Worm (Caenorhabditis elegans) whole organism, young adult: ENCODE data around the gene hnd-1.
A peak's percentile ranks its signal among the peaks of the same experiment; 100 is the strongest.

ENCODE experiments used
- B0035.1 ChIP-seq: sonication (generic microtip); optimal IDR thresholded peaks from 2 replicates; lab custom pipeline; 2016; ENCODE audit warnings: missing genetic modification characterization, mild to moderate bottlenecking, missing compliant biosample characterization, missing genotype, missing genetic modification reagents
- B0261.1 ChIP-seq: sonication (generic microtip); optimal IDR thresholded peaks from 2 replicates; lab custom pipeline; 2016; ENCODE audit warnings: mild to moderate bottlenecking, missing genetic modification characterization, moderate library complexity, missing compliant biosample characterization
- C06A6.2 ChIP-seq: fragments of 200-800 bp; sonication (Bioruptor generic); conservative IDR thresholded peaks from 2 replicates; pipeline ENCODE4 v1.3.6; 2022; ENCODE audit warnings: missing genetic modification characterization, missing compliant biosample characterization
- F23B12.7 ChIP-seq: sonication (generic microtip); optimal IDR thresholded peaks from 2 replicates; lab custom pipeline; 2017; ENCODE audit warnings: missing genetic modification characterization, mild to moderate bottlenecking, missing compliant biosample characterization, antibody characterized with exemption, moderate library complexity; ENCODE audit not compliant: insufficient read depth
- F33H1.4 ChIP-seq: fragments of 200-800 bp; sonication (Bioruptor generic); IDR thresholded peaks from 2 replicates; pipeline ENCODE4 v1.3.6; 2022; ENCODE audit warnings: missing genetic modification reagents, missing genetic modification characterization, missing compliant biosample characterization
- F49E8.2 ChIP-seq: sonication (generic microtip); optimal IDR thresholded peaks from 3 replicates; lab custom pipeline; 2017; ENCODE audit warnings: missing genetic modification characterization, mild to moderate bottlenecking, missing compliant biosample characterization, antibody characterized with exemption, moderate library complexity; ENCODE audit not compliant: insufficient read depth
- F52B5.7 ChIP-seq: sonication (generic microtip); optimal IDR thresholded peaks from 2 replicates; lab custom pipeline; 2016; ENCODE audit warnings: mild to moderate bottlenecking, missing genetic modification characterization, missing compliant biosample characterization
- F55B11.4 ChIP-seq: sonication (generic microtip); optimal IDR thresholded peaks from 2 replicates; lab custom pipeline; 2016; ENCODE audit warnings: missing compliant biosample characterization, missing genetic modification characterization, borderline replicate concordance; ENCODE audit not compliant: insufficient read depth
- K11D2.4 ChIP-seq: fragments of 200-800 bp; sonication (Bioruptor generic); IDR thresholded peaks from 2 replicates; pipeline ENCODE4 v1.3.6; 2022; ENCODE audit warnings: missing genetic modification reagents, missing genetic modification characterization, missing compliant biosample characterization
- ZK185.1 ChIP-seq: sonication (generic microtip); optimal IDR thresholded peaks from 2 replicates; lab custom pipeline; 2016; ENCODE audit warnings: mild to moderate bottlenecking, missing genetic modification characterization, missing compliant biosample characterization; ENCODE audit not compliant: poor library complexity, severe bottlenecking
- aptf-2 ChIP-seq: fragments of 200-800 bp; sonication (Bioruptor generic); conservative IDR thresholded peaks from 2 replicates; pipeline ENCODE4 v1.3.6; 2022; ENCODE audit warnings: missing genetic modification reagents, missing genetic modification characterization, missing compliant biosample characterization
- atf-7 ChIP-seq: sonication (generic microtip); optimal IDR thresholded peaks from 2 replicates; lab custom pipeline; 2017; ENCODE audit warnings: mild to moderate bottlenecking, missing genetic modification characterization, missing compliant biosample characterization
- attf-3 ChIP-seq: fragments of 200-800 bp; sonication (Bioruptor generic); conservative IDR thresholded peaks from 2 replicates; pipeline ENCODE4 v1.3.6; 2022; ENCODE audit warnings: missing genetic modification reagents, missing genetic modification characterization, missing compliant biosample characterization
- attf-5 ChIP-seq: fragments of 200-800 bp; sonication (Bioruptor generic); optimal IDR thresholded peaks from 2 replicates; lab custom pipeline; 2018; ENCODE audit warnings: mild to moderate bottlenecking, missing genetic modification characterization, missing compliant biosample characterization
- attf-6 ChIP-seq: fragments of 200-800 bp; sonication (Bioruptor generic); IDR thresholded peaks from 2 replicates; pipeline ENCODE4 v1.3.6; 2022; ENCODE audit warnings: missing genetic modification reagents, missing genetic modification characterization, missing compliant biosample characterization
- bed-1 ChIP-seq: fragments of 200-800 bp; sonication (Bioruptor generic); IDR thresholded peaks from 2 replicates; pipeline ENCODE4 v1.3.6; 2022; ENCODE audit warnings: missing genetic modification reagents, missing genetic modification characterization, missing compliant biosample characterization
- cebp-1 ChIP-seq, 2 experiments: fragments of 200-800 bp in 1 of 2; sonication (Bioruptor generic) in 1 of 2; sonication (generic microtip) in 1 of 2; IDR thresholded peaks in 1 of 2; optimal IDR thresholded peaks in 1 of 2; 2 replicates each; pipeline versions ENCODE4 v1.3.6 to Lab custom; 2017 to 2022; ENCODE audit warnings: missing compliant biosample characterization in 2 of 2, missing genetic modification characterization in 2 of 2, mild to moderate bottlenecking in 1 of 2, missing genetic modification reagents in 1 of 2, moderate library complexity in 1 of 2
- ceh-27 ChIP-seq: fragments of 200-800 bp; sonication (Bioruptor generic); optimal IDR thresholded peaks from 2 replicates; lab custom pipeline; 2018; ENCODE audit warnings: mild to moderate bottlenecking, missing genetic modification characterization, moderate library complexity, missing compliant biosample characterization
- ceh-91 ChIP-seq: fragments of 200-800 bp; sonication (Bioruptor generic); IDR thresholded peaks from 2 replicates; pipeline ENCODE4 v1.3.6; 2022; ENCODE audit warnings: missing genetic modification reagents, missing genetic modification characterization, missing compliant biosample characterization
- die-1 ChIP-seq: sonication (generic microtip); optimal IDR thresholded peaks from 2 replicates; lab custom pipeline; 2016; ENCODE audit warnings: missing genotype, mild to moderate bottlenecking, missing genetic modification characterization, missing compliant biosample characterization
- dox-1 ChIP-seq: fragments of 200-800 bp; sonication (Bioruptor generic); IDR thresholded peaks from 2 replicates; pipeline ENCODE4 v1.3.6; 2022; ENCODE audit warnings: missing genetic modification reagents, missing genetic modification characterization, missing compliant biosample characterization
- dpff-1 ChIP-seq: sonication (generic microtip); optimal IDR thresholded peaks from 2 replicates; lab custom pipeline; 2017; ENCODE audit warnings: mild to moderate bottlenecking, missing genetic modification characterization, missing compliant biosample characterization
- ekl-4 ChIP-seq: fragments of 200-800 bp; sonication (Bioruptor generic); IDR thresholded peaks from 2 replicates; pipeline ENCODE4 v1.3.6; 2022; ENCODE audit warnings: missing genetic modification reagents, missing genetic modification characterization, missing compliant biosample characterization
- ets-4 ChIP-seq: fragments of 200-800 bp; sonication (Bioruptor generic); optimal IDR thresholded peaks from 2 replicates; lab custom pipeline; 2018; ENCODE audit warnings: mild to moderate bottlenecking, missing genetic modification characterization, missing compliant biosample characterization
- hmg-1.2 ChIP-seq: fragments of 200-800 bp; sonication (Bioruptor generic); IDR thresholded peaks from 2 replicates; pipeline ENCODE4 v1.3.6; 2022; ENCODE audit warnings: missing genetic modification reagents, missing genetic modification characterization, missing compliant biosample characterization
- let-607 ChIP-seq, 2 experiments: fragments of 200-800 bp in 1 of 2; sonication (Bioruptor generic) in 1 of 2; sonication (generic microtip) in 1 of 2; optimal IDR thresholded peaks; 2 replicates each; lab custom pipeline; 2016 to 2018; ENCODE audit warnings: mild to moderate bottlenecking in 2 of 2, missing compliant biosample characterization in 2 of 2, missing genetic modification characterization in 2 of 2, moderate library complexity in 2 of 2, missing genotype in 1 of 2
- lin-26 ChIP-seq: fragments of 200-800 bp; sonication (Bioruptor generic); IDR thresholded peaks from 2 replicates; pipeline ENCODE4 v1.3.6; 2022; ENCODE audit warnings: missing genetic modification reagents, missing genetic modification characterization, missing compliant biosample characterization
- lin-40 ChIP-seq: sonication (generic microtip); optimal IDR thresholded peaks from 2 replicates; lab custom pipeline; 2016; ENCODE audit warnings: missing genetic modification characterization, mild to moderate bottlenecking, missing compliant biosample characterization, missing genotype, missing genetic modification reagents
- lsl-1 ChIP-seq: fragments of 200-800 bp; sonication (Bioruptor generic); optimal IDR thresholded peaks from 2 replicates; lab custom pipeline; 2018; ENCODE audit warnings: mild to moderate bottlenecking, missing genetic modification characterization, moderate library complexity, missing compliant biosample characterization
- madf-8 ChIP-seq: fragments of 200-800 bp; sonication (Bioruptor generic); conservative IDR thresholded peaks from 2 replicates; pipeline ENCODE4 v1.3.6; 2022; ENCODE audit warnings: missing genetic modification reagents, missing genetic modification characterization, missing compliant biosample characterization
- mcd-1 ChIP-seq: fragments of 200-800 bp; sonication (Bioruptor generic); IDR thresholded peaks from 2 replicates; pipeline ENCODE4 v1.3.6; 2022; ENCODE audit warnings: missing genetic modification reagents, missing genetic modification characterization, missing compliant biosample characterization
- nhr-179 ChIP-seq: sonication (generic microtip); optimal IDR thresholded peaks from 2 replicates; lab custom pipeline; 2016; ENCODE audit warnings: mild to moderate bottlenecking, missing genetic modification characterization, missing compliant biosample characterization
- nhr-80 ChIP-seq: sonication (generic microtip); optimal IDR thresholded peaks from 2 replicates; lab custom pipeline; 2016; ENCODE audit warnings: missing genetic modification characterization, missing compliant biosample characterization
- nhr-90 ChIP-seq: sonication (generic microtip); optimal IDR thresholded peaks from 2 replicates; lab custom pipeline; 2016; ENCODE audit warnings: missing genotype, mild to moderate bottlenecking, missing genetic modification characterization, missing compliant biosample characterization
- snpc-1.1 ChIP-seq: sonication (generic microtip); optimal IDR thresholded peaks from 2 replicates; lab custom pipeline; 2017; ENCODE audit warnings: missing genetic modification characterization, mild to moderate bottlenecking, missing compliant biosample characterization, antibody characterized with exemption, moderate library complexity, missing genotype, missing genetic modification reagents; ENCODE audit not compliant: insufficient read depth
- snpc-3.4 ChIP-seq: sonication (generic microtip); optimal IDR thresholded peaks from 2 replicates; lab custom pipeline; 2017; ENCODE audit warnings: missing genetic modification characterization, mild to moderate bottlenecking, missing compliant biosample characterization, antibody characterized with exemption, moderate library complexity, missing genotype, missing genetic modification reagents
- snpc-4 ChIP-seq, 5 experiments: fragments of 150-350 bp in 1 of 5; sonication (generic microtip) in 4 of 5; optimal IDR thresholded peaks; 2 replicates each; lab custom pipeline; 2014 to 2018; ENCODE audit warnings: missing genetic modification characterization in 5 of 5, missing biosample characterization in 3 of 5, antibody characterized with exemption in 2 of 5, mild to moderate bottlenecking in 2 of 5, missing compliant biosample characterization in 2 of 5, missing genotype in 2 of 5, moderate library complexity in 2 of 5, missing genetic modification reagents in 1 of 5
- somi-1 ChIP-seq: fragments of 200-800 bp; sonication (Bioruptor generic); optimal IDR thresholded peaks from 2 replicates; lab custom pipeline; 2018; ENCODE audit warnings: mild to moderate bottlenecking, missing genetic modification characterization, missing compliant biosample characterization
- unc-130 ChIP-seq: sonication (generic microtip); optimal IDR thresholded peaks from 2 replicates; lab custom pipeline; 2016; ENCODE audit warnings: missing genetic modification reagents, missing genetic modification characterization, missing compliant biosample characterization
- unc-62 ChIP-seq: fragments of 150-350 bp; optimal IDR thresholded peaks from 2 replicates; lab custom pipeline; 2014; ENCODE audit warnings: missing biosample characterization, missing genetic modification reagents, missing genetic modification characterization
- ztf-25 ChIP-seq: fragments of 200-800 bp; sonication (Bioruptor generic); IDR thresholded peaks from 2 replicates; pipeline ENCODE4 v1.3.6; 2022; ENCODE audit warnings: missing genetic modification reagents, missing genetic modification characterization, missing compliant biosample characterization
- ztf-28 ChIP-seq: fragments of 200-800 bp; sonication (Bioruptor generic); IDR thresholded peaks from 2 replicates; pipeline ENCODE4 v1.3.6; 2022; ENCODE audit warnings: missing genetic modification reagents, missing genetic modification characterization, missing compliant biosample characterization

The hnd-1 gene

ce11 chrX:11656519-11657006 lies 27.8 kb upstream of the hnd-1 start, which contains the start of gene T04F8.2:
T04F8.2 (minus strand) TSS chrX:11656569.
- TF ChIP-seq hmg-1.2 (GFP tag; lab: Robert Waterston, UW) = peak; percentile 40; the same call in 1 of the 2 replicates
- peak; percentile 37; the same call in 1 of the 2 replicates for TF ChIP-seq lin-26
- TF ChIP-seq dox-1 (GFP tag; lab: Robert Waterston, UW) = peak; percentile 52; the same call in 1 of the 2 replicates
- TF ChIP-seq ZK185.1 (tag; lab: Kevin White, UChicago) = peak; percentile 64
- TF ChIP-seq ztf-25 (GFP tag; lab: Robert Waterston, UW) = no peak
- no peak for TF ChIP-seq unc-130 (GFP tag; lab: Kevin White, UChicago)
- TF ChIP-seq lsl-1 (GFP tag; lab: Kevin White, UChicago) = no peak
- peak; percentile 52 for TF ChIP-seq attf-5 (GFP tag; lab: Kevin White, UChicago)
- no peak for TF ChIP-seq snpc-3.4 (tag; lab: Kevin White, UChicago)
- TF ChIP-seq ceh-27 (GFP tag; lab: Kevin White, UChicago) = peak; percentile 39
- peak; percentile 53 for TF ChIP-seq F23B12.7 (tag; lab: Kevin White, UChicago)
- TF ChIP-seq lin-40 = peak; percentile 67
- TF ChIP-seq bed-1 (GFP tag; lab: Robert Waterston, UW) = no peak
- no peak for TF ChIP-seq dpff-1 (tag; lab: Kevin White, UChicago)
- TF ChIP-seq let-607 (tag; optimal IDR thresholded peaks at IDR 0.05; lab: Kevin White, UChicago) = peak; percentile 94
- TF ChIP-seq mcd-1 = peak; percentile 92
- no peak for TF ChIP-seq ekl-4 (GFP tag; lab: Robert Waterston, UW)
- TF ChIP-seq snpc-4 (GFP tag; optimal IDR thresholded peaks at IDR 0.05; lab: Kevin White, UChicago) = no peak
- peak in 1 of 4 experiments; percentile 32 for TF ChIP-seq snpc-4 (tag; optimal IDR thresholded peaks at IDR 0.05; lab: Kevin White, UChicago)
- no peak for TF ChIP-seq somi-1 (GFP tag; lab: Kevin White, UChicago)
- no peak for TF ChIP-seq ztf-28 (GFP tag; lab: Robert Waterston, UW)
- TF ChIP-seq cebp-1 (GFP tag; IDR thresholded peaks at IDR 0.05; lab: Robert Waterston, UW) = no peak
- peak; percentile 67 for TF ChIP-seq cebp-1 (tag; optimal IDR thresholded peaks at IDR 0.05; lab: Kevin White, UChicago)
- TF ChIP-seq nhr-80 (tag; lab: Kevin White, UChicago) = peak; percentile 91

- TF ChIP-seq ceh-91 (GFP tag; lab: Robert Waterston, UW) (no peak), attf-6 (GFP tag; lab: Robert Waterston, UW) (no peak), aptf-2 (GFP tag; lab: Robert Waterston, UW) (no peak), die-1 (tag; lab: Kevin White, UChicago) (no peak), lsl-1 (GFP tag; lab: Kevin White, UChicago) (no peak), F52B5.7 (tag; lab: Kevin White, UChicago) (no peak), F55B11.4 (tag; lab: Kevin White, UChicago) (no peak), snpc-1.1 (tag; lab: Kevin White, UChicago) (no peak), unc-62 (no peak), B0035.1 (tag; lab: Kevin White, UChicago) (no peak), nhr-80 (tag; lab: Kevin White, UChicago) (no peak)
These were observed 26.0 kb upstream of the hnd-1 start, which contains the start of gene T04F8.3 for ce11 chrX:11658331-11658730. T04F8.3 (plus strand) TSS chrX:11658631.

- no peak for TF ChIP-seq bed-1 (GFP tag; lab: Robert Waterston, UW)
- no peak for TF ChIP-seq B0261.1
- no peak for TF ChIP-seq ets-4 (GFP tag; lab: Kevin White, UChicago)
- TF ChIP-seq C06A6.2 = no peak
- TF ChIP-seq F33H1.4 (GFP tag; lab: Robert Waterston, UW) = no peak
- no peak for TF ChIP-seq nhr-179 (tag; lab: Kevin White, UChicago)
- no peak for TF ChIP-seq K11D2.4 (GFP tag; lab: Robert Waterston, UW)
- no peak for TF ChIP-seq nhr-90 (tag; lab: Kevin White, UChicago)
- no peak for TF ChIP-seq attf-3
- no peak for TF ChIP-seq ztf-28 (GFP tag; lab: Robert Waterston, UW)
- TF ChIP-seq atf-7 = peak; percentile 31
- TF ChIP-seq F49E8.2 (tag; lab: Kevin White, UChicago) = no peak
- TF ChIP-seq snpc-3.4 (tag; lab: Kevin White, UChicago) = no peak
- TF ChIP-seq madf-8 (GFP tag; lab: Robert Waterston, UW) = no peak
- TF ChIP-seq attf-6 (GFP tag; lab: Robert Waterston, UW) = no peak
- peak; percentile 35; the same call in 1 of the 2 replicates for TF ChIP-seq dox-1 (GFP tag; lab: Robert Waterston, UW)
These were observed 22.7 kb upstream of the hnd-1 start, which contains the start of gene sfxn-1.5 for ce11 chrX:11661625-11662024. sfxn-1.5 (minus strand) TSS chrX:11661660.
